Worm (Caenorhabditis elegans): ENCODE measurements around the gene edg-1.

edg-1 gene

ce11 chrIV:11336180-11336579 is 15.6 kb downstream of the edg-1 start:
- TF ChIP-seq T22C8.4 (GFP tag; IDR thresholded peaks at IDR 0.05) (no peak), ref-1 (GFP tag; conservative IDR thresholded peaks at IDR 0.05) (no peak), med-1 (GFP tag; optimal IDR thresholded peaks at IDR 0.05; ENCODE audit: insufficient read depth) (no peak), cog-1 (tag; optimal IDR thresholded peaks at IDR 0.05) (no peak), ztf-29 (GFP tag; IDR thresholded peaks at IDR 0.05) (no peak), klf-2 (GFP tag; conservative IDR thresholded peaks at IDR 0.05) (no peak)

ce11 chrIV:11337021-11337420 is 16.4 kb downstream of the edg-1 start, which contains the start of gene F54E12.2:
TSS of gene F54E12.2 (minus strand) at chrIV:11337184.
- no peak for TF ChIP-seq klf-2 (GFP tag; conservative IDR thresholded peaks at IDR 0.05)
- TF ChIP-seq flt-1 (GFP tag; IDR thresholded peaks at IDR 0.05): no peak
- TF ChIP-seq ztf-29 (GFP tag; IDR thresholded peaks at IDR 0.05): no peak
- TF ChIP-seq T22C8.4 (GFP tag; IDR thresholded peaks at IDR 0.05): no peak
- TF ChIP-seq med-1 (GFP tag; optimal IDR thresholded peaks at IDR 0.05; ENCODE audit: insufficient read depth): no peak
- no peak for TF ChIP-seq ztf-23 (GFP tag; IDR thresholded peaks at IDR 0.05)
- TF ChIP-seq cog-1 (tag; optimal IDR thresholded peaks at IDR 0.05): no peak
- no peak for TF ChIP-seq ref-1 (GFP tag; conservative IDR thresholded peaks at IDR 0.05)

ce11 chrIV:11340735-11341443 is 20.3 kb downstream of the edg-1 start:
- TF ChIP-seq ztf-23 (GFP tag; IDR thresholded peaks at IDR 0.05): no peak
- no peak for TF ChIP-seq ztf-29 (GFP tag; IDR thresholded peaks at IDR 0.05)
- TF ChIP-seq klf-2 (GFP tag; conservative IDR thresholded peaks at IDR 0.05): no peak
- no peak for TF ChIP-seq cog-1 (tag; optimal IDR thresholded peaks at IDR 0.05)
- no peak for TF ChIP-seq tab-1 (GFP tag; IDR thresholded peaks at IDR 0.05)
- TF ChIP-seq T22C8.4 (GFP tag; IDR thresholded peaks at IDR 0.05): no peak

ce11 chrIV:11344288-11344687 is 23.7 kb downstream of the edg-1 start:
- no peak for TF ChIP-seq ztf-23 (GFP tag; IDR thresholded peaks at IDR 0.05)
- TF ChIP-seq med-1 (GFP tag; optimal IDR thresholded peaks at IDR 0.05; ENCODE audit: insufficient read depth): no peak
- no peak for TF ChIP-seq cog-1 (tag; optimal IDR thresholded peaks at IDR 0.05)
- TF ChIP-seq klf-2 (GFP tag; conservative IDR thresholded peaks at IDR 0.05): no peak
- no peak for TF ChIP-seq ztf-29 (GFP tag; IDR thresholded peaks at IDR 0.05)
- no peak for TF ChIP-seq T22C8.4 (GFP tag; IDR thresholded peaks at IDR 0.05)
- no peak for TF ChIP-seq ref-1 (GFP tag; conservative IDR thresholded peaks at IDR 0.05)
- TF ChIP-seq tab-1 (GFP tag; IDR thresholded peaks at IDR 0.05): no peak
- TF ChIP-seq flt-1 (GFP tag; IDR thresholded peaks at IDR 0.05): no peak

- TF ChIP-seq flt-1 (GFP tag; IDR thresholded peaks at IDR 0.05) (no peak), klf-2 (GFP tag; conservative IDR thresholded peaks at IDR 0.05) (no peak), cog-1 (tag; optimal IDR thresholded peaks at IDR 0.05) (no peak), ztf-29 (GFP tag; IDR thresholded peaks at IDR 0.05) (no peak), ref-1 (GFP tag; conservative IDR thresholded peaks at IDR 0.05) (no peak)
These were observed 26.7 kb downstream of the edg-1 start for ce11 chrIV:11347275-11347674.

ce11 chrIV:11348822-11349221 is 28.2 kb downstream of the edg-1 start:
- no peak for TF ChIP-seq cog-1 (tag; optimal IDR thresholded peaks at IDR 0.05)
- TF ChIP-seq flt-1 (GFP tag; IDR thresholded peaks at IDR 0.05): no peak
- TF ChIP-seq ztf-29 (GFP tag; IDR thresholded peaks at IDR 0.05): no peak
- TF ChIP-seq tab-1 (GFP tag; IDR thresholded peaks at IDR 0.05): no peak
- TF ChIP-seq klf-2 (GFP tag; conservative IDR thresholded peaks at IDR 0.05): no peak
- no peak for TF ChIP-seq ref-1 (GFP tag; conservative IDR thresholded peaks at IDR 0.05)
- TF ChIP-seq T22C8.4 (GFP tag; IDR thresholded peaks at IDR 0.05): no peak
- TF ChIP-seq ztf-23 (GFP tag; IDR thresholded peaks at IDR 0.05): no peak
- no peak for TF ChIP-seq med-1 (GFP tag; optimal IDR thresholded peaks at IDR 0.05; ENCODE audit: insufficient read depth)

- no peak for TF ChIP-seq T22C8.4 (GFP tag; IDR thresholded peaks at IDR 0.05)
- TF ChIP-seq tab-1 (GFP tag; IDR thresholded peaks at IDR 0.05): no peak
- TF ChIP-seq med-1 (GFP tag; optimal IDR thresholded peaks at IDR 0.05; ENCODE audit: insufficient read depth): no peak
- no peak for TF ChIP-seq ztf-23 (GFP tag; IDR thresholded peaks at IDR 0.05)
- TF ChIP-seq cog-1 (tag; optimal IDR thresholded peaks at IDR 0.05): no peak
These were observed 29.1 kb downstream of the edg-1 start for ce11 chrIV:11349747-11350146.

- TF ChIP-seq T22C8.4 (GFP tag; IDR thresholded peaks at IDR 0.05): no peak
- TF ChIP-seq med-1 (GFP tag; optimal IDR thresholded peaks at IDR 0.05; ENCODE audit: insufficient read depth): no peak
- TF ChIP-seq ztf-29 (GFP tag; IDR thresholded peaks at IDR 0.05): no peak
- TF ChIP-seq cog-1 (tag; optimal IDR thresholded peaks at IDR 0.05): no peak
- no peak for TF ChIP-seq ztf-23 (GFP tag; IDR thresholded peaks at IDR 0.05)
- TF ChIP-seq flt-1 (GFP tag; IDR thresholded peaks at IDR 0.05): no peak
- no peak for TF ChIP-seq klf-2 (GFP tag; conservative IDR thresholded peaks at IDR 0.05)
- TF ChIP-seq tab-1 (GFP tag; IDR thresholded peaks at IDR 0.05): no peak
These were observed 30.2 kb downstream of the edg-1 start for ce11 chrIV:11350809-11351208.

ce11 chrIV:11351563-11351962 is 31.0 kb downstream of the edg-1 start:
- TF ChIP-seq flt-1 (GFP tag; IDR thresholded peaks at IDR 0.05) (no peak), ztf-23 (GFP tag; IDR thresholded peaks at IDR 0.05) (no peak), ztf-29 (GFP tag; IDR thresholded peaks at IDR 0.05) (no peak), tab-1 (GFP tag; IDR thresholded peaks at IDR 0.05) (no peak), cog-1 (tag; optimal IDR thresholded peaks at IDR 0.05) (no peak), med-1 (GFP tag; optimal IDR thresholded peaks at IDR 0.05; ENCODE audit: insufficient read depth) (no peak), T22C8.4 (GFP tag; IDR thresholded peaks at IDR 0.05) (no peak), klf-2 (GFP tag; conservative IDR thresholded peaks at IDR 0.05) (no peak), ref-1 (GFP tag; conservative IDR thresholded peaks at IDR 0.05) (no peak)

ce11 chrIV:11352768-11353167 is 32.2 kb downstream of the edg-1 start:
- TF ChIP-seq flt-1 (GFP tag; IDR thresholded peaks at IDR 0.05) (no peak), klf-2 (GFP tag; conservative IDR thresholded peaks at IDR 0.05) (no peak), cog-1 (tag; optimal IDR thresholded peaks at IDR 0.05) (no peak), ztf-23 (GFP tag; IDR thresholded peaks at IDR 0.05) (no peak), med-1 (GFP tag; optimal IDR thresholded peaks at IDR 0.05; ENCODE audit: insufficient read depth) (no peak), ztf-29 (GFP tag; IDR thresholded peaks at IDR 0.05) (no peak), ref-1 (GFP tag; conservative IDR thresholded peaks at IDR 0.05) (no peak), T22C8.4 (GFP tag; IDR thresholded peaks at IDR 0.05) (no peak), tab-1 (GFP tag; IDR thresholded peaks at IDR 0.05) (no peak)
